Fruit fly (Drosophila melanogaster): ENCODE measurements around the gene Odj.

Gene Odj

DNA sequence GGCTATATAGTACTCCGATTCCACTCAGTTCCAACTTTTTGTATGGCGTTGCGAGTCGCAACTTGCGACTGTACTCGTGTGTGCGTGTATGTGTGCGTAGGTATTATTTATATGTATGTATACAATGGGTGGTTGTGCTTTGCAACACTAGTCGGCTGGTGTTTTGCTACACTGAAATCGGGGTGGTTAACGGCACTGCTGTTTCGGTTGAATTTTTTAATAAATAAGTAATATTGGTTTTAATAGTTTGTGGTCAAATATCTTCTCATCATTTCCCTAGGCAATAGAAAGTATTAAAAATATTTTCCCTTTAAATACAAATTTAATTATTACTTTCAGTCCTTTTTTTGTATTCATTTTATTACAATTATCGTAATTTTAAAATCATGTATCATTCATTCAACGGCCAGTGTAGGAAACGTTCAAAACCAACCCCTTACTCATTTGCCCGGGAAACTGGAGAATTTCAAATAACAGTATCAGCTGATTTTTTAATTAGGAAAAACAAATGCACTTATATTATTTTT, 10.7 kb downstream of the Odj start, which contains the start of gene CG7379 (continued):
- TF ChIP-seq eve (GFP tag; optimal IDR thresholded peaks at IDR 0.05) (no peak), CG4360 (GFP tag; IDR thresholded peaks at IDR 0.05) (no peak), Blimp-1 (GFP tag; optimal IDR thresholded peaks at IDR 0.05) (no peak), CG10959 (GFP tag; IDR thresholded peaks at IDR 0.05) (0 out of 2 replicates have a peak, but pooled peaks have one; percentile 26), CG10267 (tag; optimal IDR thresholded peaks at IDR 0.05) (peak; percentile 100), dmrt11E (tag; optimal IDR thresholded peaks at IDR 0.05) (peak; percentile 66), CG5953 (GFP tag; IDR thresholded peaks at IDR 0.05) (peak; percentile 67), fd64A (GFP tag; optimal IDR thresholded peaks at IDR 0.05) (no peak), gfzf (GFP tag; optimal IDR thresholded peaks at IDR 0.05) (peak; percentile 22), Atf6 (GFP tag; IDR thresholded peaks at IDR 0.05) (peak; percentile 75), CG1647 (GFP tag; optimal IDR thresholded peaks at IDR 0.05) (peak; percentile 87), CG33557 (GFP tag; optimal IDR thresholded peaks at IDR 0.05) (peak; percentile 67), CG2120 (GFP tag; optimal IDR thresholded peaks at IDR 0.05) (peak; percentile 97), Lpt (GFP tag; optimal IDR thresholded peaks at IDR 0.05) (no peak), ase (GFP tag; IDR thresholded peaks at IDR 0.05) (peak; percentile 48; the same call in 1 of the 3 replicates), Sry-δ (GFP tag; optimal IDR thresholded peaks at IDR 0.05) (peak; percentile 55), dpn (GFP tag; optimal IDR thresholded peaks at IDR 0.05) (peak; percentile 91 to 93), sisA (GFP tag; IDR thresholded peaks at IDR 0.05) (peak; percentile 85), wek (GFP tag; optimal IDR thresholded peaks at IDR 0.05) (no peak), chinmo (GFP tag; IDR thresholded peaks at IDR 0.05; ENCODE audit: partially characterized antibody) (no peak), seq (GFP tag; IDR thresholded peaks at IDR 0.05) (peak; percentile 68), Pdp1 (GFP tag; optimal IDR thresholded peaks at IDR 0.05) (peak; percentile 64 to 82), HLHmδ (GFP tag; optimal IDR thresholded peaks at IDR 0.05) (no peak), tll (GFP tag; optimal IDR thresholded peaks at IDR 0.05) (no peak), sd (tag; optimal IDR thresholded peaks at IDR 0.05) (no peak), cas (GFP tag; IDR thresholded peaks at IDR 0.05) (peak; percentile 66), CTCF (GFP tag; optimal IDR thresholded peaks at IDR 0.05) (peak; percentile 28), CG9727 (GFP tag; optimal IDR thresholded peaks at IDR 0.05) (peak; percentile 64), CG18476 (GFP tag; optimal IDR thresholded peaks at IDR 0.05) (peak; percentile 84), Kr (GFP tag; optimal IDR thresholded peaks at IDR 0.05) (no peak), ab (GFP tag; optimal IDR thresholded peaks at IDR 0.05) (peak; percentile 24), Meics (GFP tag; optimal IDR thresholded peaks at IDR 0.05) (peak; percentile 76), Atf-2 (GFP tag; optimal IDR thresholded peaks at IDR 0.05) (peak; percentile 60), pita (GFP tag; optimal IDR thresholded peaks at IDR 0.05) (no peak), slou (GFP tag; optimal IDR thresholded peaks at IDR 0.05) (peak; percentile 75), Poxn (GFP tag; IDR thresholded peaks at IDR 0.05) (peak; percentile 33; the same call in 1 of the 2 replicates), zen2 (GFP tag; IDR thresholded peaks at IDR 0.05; ENCODE audit: partially characterized antibody) (no peak), CG18599 (GFP tag; optimal IDR thresholded peaks at IDR 0.05) (peak; percentile 92), CG4424 (GFP tag; optimal IDR thresholded peaks at IDR 0.05) (peak; percentile 84), Gug (GFP tag; IDR thresholded peaks at IDR 0.05) (peak; percentile 76; the same call in 3 of the 4 replicates), CG33213 (GFP tag; optimal IDR thresholded peaks at IDR 0.05) (peak; percentile 72), H15 (GFP tag; IDR thresholded peaks at IDR 0.05) (peak; percentile 72; the same call in 2 of the 3 replicates), ato (GFP tag; IDR thresholded peaks at IDR 0.05; ENCODE audit: partially characterized antibody) (no peak), CG13296 (GFP tag; optimal IDR thresholded peaks at IDR 0.05) (peak; percentile 75), NfI (GFP tag; optimal IDR thresholded peaks at IDR 0.05) (peak; percentile 89), Ptx1 (GFP tag; IDR thresholded peaks at IDR 0.05) (peak; percentile 80), stwl (tag; optimal IDR thresholded peaks at IDR 0.05) (peak; percentile 71), lilli (GFP tag; optimal IDR thresholded peaks at IDR 0.05) (peak; percentile 89), rib (GFP tag; IDR thresholded peaks at IDR 0.05) (peak; percentile 78), CG2116 (GFP tag; optimal IDR thresholded peaks at IDR 0.05) (peak; percentile 70)
